Worm (Caenorhabditis elegans): ENCODE results near the gene pkg-2.

The pkg-2 gene

ce11 chrIV:8529039-8529438 is 8.3 kb downstream of the pkg-2 start (continued):
- TF ChIP-seq dpl-1 (GFP tag; optimal IDR thresholded peaks at IDR 0.05) (no peak), nhr-77 (tag; optimal IDR thresholded peaks at IDR 0.05) (no peak), daf-16 (GFP tag; optimal IDR thresholded peaks at IDR 0.05) (no peak), daf-16 (tag; optimal IDR thresholded peaks at IDR 0.05) (no peak), lir-3 (tag; optimal IDR thresholded peaks at IDR 0.05) (no peak), unc-39 (tag; optimal IDR thresholded peaks at IDR 0.05) (no peak), nhr-42 (GFP tag; IDR thresholded peaks at IDR 0.05) (no peak)

- peak; percentile 95 for TF ChIP-seq cey-2 (tag; optimal IDR thresholded peaks at IDR 0.05; ENCODE audit: borderline replicate concordance, insufficient read depth)
- TF ChIP-seq F44E2.7 (GFP tag; IDR thresholded peaks at IDR 0.05): no peak
- peak; percentile 66; the same call in 1 of the 2 replicates for TF ChIP-seq pha-4 (GFP tag; IDR thresholded peaks at IDR 0.05)
- TF ChIP-seq pha-4 (tag; optimal IDR thresholded peaks at IDR 0.05): no peak
- no peak for TF ChIP-seq F49E8.2 (tag; optimal IDR thresholded peaks at IDR 0.05; ENCODE audit: borderline replicate concordance)
- peak; percentile 0 for TF ChIP-seq ama-1 (optimal IDR thresholded peaks at IDR 0.05)
- TF ChIP-seq daf-12 (tag; optimal IDR thresholded peaks at IDR 0.05): no peak
- no peak for TF ChIP-seq Y75B8A.6 (GFP tag; IDR thresholded peaks at IDR 0.05)
- no peak for TF ChIP-seq rbr-2 (tag; optimal IDR thresholded peaks at IDR 0.05)
- peak; percentile 20 to 100 for TF ChIP-seq unc-62 (GFP tag; optimal IDR thresholded peaks at IDR 0.05 in 1 of 2)
- no peak for TF ChIP-seq unc-62 (tag; optimal IDR thresholded peaks at IDR 0.05)
- TF ChIP-seq aha-1 (tag): peak; percentile 98
- TF ChIP-seq lir-3 (tag; optimal IDR thresholded peaks at IDR 0.05): no peak
- TF ChIP-seq egl-43 (GFP tag; IDR thresholded peaks at IDR 0.05): no peak
- TF ChIP-seq dpl-1 (GFP tag; optimal IDR thresholded peaks at IDR 0.05): peak; percentile 14
- TF ChIP-seq skn-1 (tag; optimal IDR thresholded peaks at IDR 0.05): no peak
- TF ChIP-seq set-16 (GFP tag; IDR thresholded peaks at IDR 0.05): no peak
- TF ChIP-seq nhr-41 (GFP tag; IDR thresholded peaks at IDR 0.05): 0 out of 2 replicates have a peak, but pooled peaks have one; percentile 35
- no peak for TF ChIP-seq tag-97 (GFP tag; IDR thresholded peaks at IDR 0.05)
- TF ChIP-seq lim-7 (GFP tag; IDR thresholded peaks at IDR 0.05): no peak
- TF ChIP-seq saeg-2 (GFP tag; IDR thresholded peaks at IDR 0.05): peak; percentile 77; the same call in 1 of the 2 replicates
- no peak for TF ChIP-seq madf-9 (GFP tag; conservative IDR thresholded peaks at IDR 0.05)
- no peak for TF ChIP-seq ZK337.2 (GFP tag; IDR thresholded peaks at IDR 0.05)
- TF ChIP-seq F10B5.3 (tag; optimal IDR thresholded peaks at IDR 0.05): no peak
- no peak for TF ChIP-seq daf-8 (GFP tag; IDR thresholded peaks at IDR 0.05)
- peak; percentile 7 for TF ChIP-seq duxl-1 (tag; optimal IDR thresholded peaks at IDR 0.05; ENCODE audit: poor library complexity)
- peak; percentile 93 for TF ChIP-seq nhr-48 (tag; optimal IDR thresholded peaks at IDR 0.05)
- no peak for TF ChIP-seq ces-1 (GFP tag; optimal IDR thresholded peaks at IDR 0.05)
- TF ChIP-seq egl-27 (tag; optimal IDR thresholded peaks at IDR 0.05): no peak
- peak; percentile 76 for TF ChIP-seq fos-1 (tag; optimal IDR thresholded peaks at IDR 0.05)
- TF ChIP-seq php-3 (GFP tag; IDR thresholded peaks at IDR 0.05): peak; percentile 97
- no peak for TF ChIP-seq F26F4.8 (GFP tag; conservative IDR thresholded peaks at IDR 0.05)
- peak; percentile 75 for TF ChIP-seq nhr-102 (tag; optimal IDR thresholded peaks at IDR 0.05)
- peak; percentile 61; the same call in 1 of the 2 replicates for TF ChIP-seq zfp-3 (GFP tag; conservative IDR thresholded peaks at IDR 0.05)
- TF ChIP-seq tra-1 (GFP tag; IDR thresholded peaks at IDR 0.05): peak; percentile 94
- TF ChIP-seq nhr-10 (tag; optimal IDR thresholded peaks at IDR 0.05): peak; percentile 90
- peak; percentile 97 for TF ChIP-seq hlh-11 (tag; optimal IDR thresholded peaks at IDR 0.05)
- peak; percentile 33 to 72 for TF ChIP-seq lsy-2 (tag; optimal IDR thresholded peaks at IDR 0.05)
- peak; percentile 100 for TF ChIP-seq pqm-1 (tag; optimal IDR thresholded peaks at IDR 0.05)
- peak; percentile 47 for TF ChIP-seq jun-1 (tag; optimal IDR thresholded peaks at IDR 0.05)
- peak; percentile 88; the same call in 1 of the 2 replicates for TF ChIP-seq lin-1 (GFP tag; IDR thresholded peaks at IDR 0.05)
- TF ChIP-seq mdt-29 (GFP tag; IDR thresholded peaks at IDR 0.05): no peak
- TF ChIP-seq zip-2 (tag; optimal IDR thresholded peaks at IDR 0.05): peak; percentile 26
Observed at ce11 chrIV:8530042-8531027, 9.6 kb downstream of the pkg-2 start.
